Worm (Caenorhabditis elegans) whole organism, late embryonic: ENCODE results near the gene F56A11.4.

Experiments
- nfya-1 ChIP-seq: sonication (generic microtip); optimal IDR thresholded peaks from 2 replicates; lab custom pipeline; 2017; ENCODE audit warnings: missing genetic modification characterization, mild to moderate bottlenecking, missing compliant biosample characterization, antibody characterized with exemption, moderate library complexity
- sox-4 ChIP-seq: sonication (generic microtip); optimal IDR thresholded peaks from 2 replicates; lab custom pipeline; 2017; ENCODE audit warnings: mild to moderate bottlenecking, missing genetic modification characterization, inconsistent platforms, missing compliant biosample characterization

DNA sequence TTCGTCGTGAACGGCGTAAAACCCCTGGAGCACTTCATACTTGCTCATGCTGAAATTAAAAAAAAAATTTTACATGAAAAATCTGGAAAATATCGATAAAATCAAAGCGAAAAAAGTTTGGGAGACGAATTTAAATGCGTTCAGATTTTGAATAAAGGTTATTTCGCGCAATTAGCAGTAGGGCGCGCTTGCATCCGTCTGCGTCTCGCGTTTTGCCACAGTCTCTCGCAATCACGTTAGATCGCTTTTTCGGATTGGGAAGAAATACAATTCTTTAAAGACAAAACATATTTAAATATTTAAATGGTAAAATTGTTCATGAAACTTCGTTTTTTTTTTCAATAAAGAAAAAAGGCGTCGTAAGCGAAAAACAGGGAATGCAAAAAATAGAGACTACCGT, 28.7 kb upstream of the F56A11.4 start, which contains the start of gene pig-1:
- TF ChIP-seq sox-4 (tag; lab: Kevin White, UChicago) (no peak), nfya-1 (tag; lab: Kevin White, UChicago) (peak; percentile 20)
